Worm (Caenorhabditis elegans) whole organism, L4 larva: ENCODE results near the gene ckb-3.

Experiments used
- F26F4.8 ChIP-seq: fragments of 200-800 bp; sonication (Bioruptor generic); conservative IDR thresholded peaks from 2 replicates; pipeline ENCODE4 v1.3.6; 2022; ENCODE audit warnings: missing genetic modification characterization, missing compliant biosample characterization
- F37D6.2 ChIP-seq: sonication (generic microtip); optimal IDR thresholded peaks from 2 replicates; lab custom pipeline; 2016; ENCODE audit warnings: mild to moderate bottlenecking, missing genetic modification characterization, missing compliant biosample characterization
- F44E2.7 ChIP-seq: fragments of 200-800 bp; sonication (Bioruptor generic); IDR thresholded peaks from 2 replicates; pipeline ENCODE4 v2.1.2; 2022; ENCODE audit warnings: missing genetic modification characterization, missing compliant biosample characterization
- F49E8.2 ChIP-seq: sonication (generic microtip); optimal IDR thresholded peaks from 2 replicates; lab custom pipeline; 2016; ENCODE audit warnings: missing compliant biosample characterization, mild to moderate bottlenecking, missing genetic modification characterization, borderline replicate concordance
- T20F7.1 ChIP-seq: fragments of 200-800 bp; sonication (Bioruptor generic); optimal IDR thresholded peaks from 2 replicates; lab custom pipeline; 2018; ENCODE audit warnings: mild to moderate bottlenecking, missing genetic modification characterization, missing compliant biosample characterization
- T26A8.4 ChIP-seq: fragments of 200-800 bp; sonication (Bioruptor generic); IDR thresholded peaks from 2 replicates; pipeline ENCODE4 v1.3.6; 2022; ENCODE audit warnings: missing genetic modification characterization, missing compliant biosample characterization
- Y105C5A.15 ChIP-seq: fragments of 200-800 bp; sonication (Bioruptor generic); IDR thresholded peaks from 2 replicates; pipeline ENCODE4 v1.3.6; 2022; ENCODE audit warnings: missing genetic modification characterization, missing compliant biosample characterization
- Y75B8A.6 ChIP-seq: fragments of 200-800 bp; sonication (Bioruptor generic); IDR thresholded peaks from 2 replicates; pipeline ENCODE4 v1.3.6; 2022; ENCODE audit warnings: missing genetic modification reagents, missing genetic modification characterization, missing compliant biosample characterization
- ZK546.5 ChIP-seq, 2 experiments: sonication (generic microtip); optimal IDR thresholded peaks; 2 replicates each; lab custom pipeline; 2017; ENCODE audit warnings: missing biosample characterization in 2 of 2, missing genetic modification characterization in 2 of 2
- aly-2 ChIP-seq: sonication (generic microtip); optimal IDR thresholded peaks from 2 replicates; lab custom pipeline; 2018; ENCODE audit warnings: missing biosample characterization, missing genetic modification characterization
- ces-1 ChIP-seq: fragments of 150-350 bp; sonication (generic microtip); optimal IDR thresholded peaks from 4 replicates; lab custom pipeline; 2014; ENCODE audit warnings: missing biosample characterization, missing genetic modification reagents, missing genetic modification characterization
- daf-12 ChIP-seq: fragments of 150-350 bp; optimal IDR thresholded peaks from 2 replicates; lab custom pipeline; 2014; ENCODE audit warnings: missing biosample characterization, missing genetic modification reagents, missing genetic modification characterization
- dpl-1 ChIP-seq: fragments of 150-350 bp; optimal IDR thresholded peaks from 2 replicates; lab custom pipeline; 2014; ENCODE audit warnings: missing biosample characterization, missing genetic modification reagents, missing genetic modification characterization
- dve-1 ChIP-seq: sonication (generic microtip); optimal IDR thresholded peaks from 2 replicates; lab custom pipeline; 2017; ENCODE audit warnings: antibody characterized with exemption, mild to moderate bottlenecking, missing genetic modification characterization, missing compliant biosample characterization; ENCODE audit not compliant: insufficient read depth
- egl-27 ChIP-seq: sonication (generic microtip); optimal IDR thresholded peaks from 3 replicates; lab custom pipeline; 2017; ENCODE audit warnings: missing biosample characterization, missing genetic modification reagents, missing genetic modification characterization
- jun-1 ChIP-seq: fragments of 150-350 bp; optimal IDR thresholded peaks from 2 replicates; lab custom pipeline; 2014; ENCODE audit warnings: missing biosample characterization, missing genetic modification reagents, missing genetic modification characterization
- lin-15B ChIP-seq: fragments of 150-350 bp; sonication (generic microtip); optimal IDR thresholded peaks from 3 replicates; lab custom pipeline; 2014; ENCODE audit warnings: missing biosample characterization, missing genetic modification characterization
- lin-38 ChIP-seq: fragments of 200-800 bp; sonication (Bioruptor generic); IDR thresholded peaks from 2 replicates; pipeline ENCODE4 v1.3.6; 2022; ENCODE audit warnings: missing genetic modification reagents, missing genetic modification characterization, missing compliant biosample characterization
- lin-39 ChIP-seq: fragments of 150-350 bp; optimal IDR thresholded peaks from 2 replicates; lab custom pipeline; 2014; ENCODE audit warnings: missing biosample characterization, missing genetic modification reagents, missing genetic modification characterization
- lir-3 ChIP-seq: sonication (generic microtip); optimal IDR thresholded peaks from 2 replicates; lab custom pipeline; 2016; ENCODE audit warnings: mild to moderate bottlenecking, missing genetic modification characterization, missing compliant biosample characterization
- mdl-1 ChIP-seq, 2 experiments: fragments of 150-350 bp in 1 of 2; sonication (generic microtip) in 1 of 2; optimal IDR thresholded peaks; 2 replicates each; lab custom pipeline; 2014 to 2017; ENCODE audit warnings: missing biosample characterization in 2 of 2, missing genetic modification characterization in 2 of 2
- mep-1 ChIP-seq: fragments of 150-350 bp; sonication (generic microtip); optimal IDR thresholded peaks from 3 replicates; lab custom pipeline; 2014; ENCODE audit warnings: missing biosample characterization, missing genetic modification characterization
- nhr-10 ChIP-seq: fragments of 150-350 bp; optimal IDR thresholded peaks from 2 replicates; lab custom pipeline; 2014; ENCODE audit warnings: missing biosample characterization, missing genetic modification characterization
- nhr-11 ChIP-seq: fragments of 150-350 bp; optimal IDR thresholded peaks from 2 replicates; lab custom pipeline; 2014; ENCODE audit warnings: missing biosample characterization, missing genetic modification characterization
- nhr-237 ChIP-seq: sonication (generic microtip); optimal IDR thresholded peaks from 2 replicates; lab custom pipeline; 2017; ENCODE audit warnings: missing biosample characterization, missing genetic modification characterization
- nhr-6 ChIP-seq: fragments of 150-350 bp; optimal IDR thresholded peaks from 2 replicates; lab custom pipeline; 2014; ENCODE audit warnings: missing biosample characterization, missing genetic modification characterization
- nhr-76 ChIP-seq: fragments of 150-350 bp; optimal IDR thresholded peaks from 2 replicates; lab custom pipeline; 2014; ENCODE audit warnings: missing biosample characterization, missing genetic modification characterization
- nhr-77 ChIP-seq: fragments of 150-350 bp; optimal IDR thresholded peaks from 2 replicates; lab custom pipeline; 2014; ENCODE audit warnings: missing biosample characterization, missing genetic modification characterization
- php-3 ChIP-seq: fragments of 200-800 bp; sonication (Bioruptor generic); IDR thresholded peaks from 2 replicates; pipeline ENCODE4 v1.3.6; 2022; ENCODE audit warnings: missing genetic modification reagents, missing genetic modification characterization, missing compliant biosample characterization
- pqm-1 ChIP-seq: sonication (generic microtip); optimal IDR thresholded peaks from 2 replicates; lab custom pipeline; 2017; ENCODE audit warnings: missing biosample characterization, missing genetic modification characterization
- saeg-2 ChIP-seq: fragments of 200-800 bp; sonication (Bioruptor generic); IDR thresholded peaks from 2 replicates; pipeline ENCODE4 v1.3.6; 2022; ENCODE audit warnings: missing genetic modification reagents, missing genetic modification characterization, missing compliant biosample characterization
- skn-1 ChIP-seq: fragments of 150-350 bp; optimal IDR thresholded peaks from 2 replicates; lab custom pipeline; 2014; ENCODE audit warnings: missing biosample characterization, missing genetic modification characterization
- snpc-1.2 ChIP-seq: fragments of 200-800 bp; sonication (Bioruptor generic); IDR thresholded peaks from 2 replicates; pipeline ENCODE4 v1.3.6; 2022; ENCODE audit warnings: missing genetic modification reagents, missing genetic modification characterization, missing compliant biosample characterization
- spr-1 ChIP-seq: sonication (generic microtip); optimal IDR thresholded peaks from 2 replicates; lab custom pipeline; 2016; ENCODE audit warnings: mild to moderate bottlenecking, missing genetic modification characterization, missing compliant biosample characterization
- tag-97 ChIP-seq: fragments of 200-800 bp; sonication (Bioruptor generic); IDR thresholded peaks from 2 replicates; pipeline ENCODE4 v1.3.6; 2022; ENCODE audit warnings: missing genetic modification characterization, missing compliant biosample characterization
- tra-1 ChIP-seq: fragments of 200-800 bp; sonication (Bioruptor generic); IDR thresholded peaks from 2 replicates; pipeline ENCODE4 v1.3.6; 2022; ENCODE audit warnings: missing genetic modification reagents, missing genetic modification characterization, missing compliant biosample characterization
- unc-62 ChIP-seq, 3 experiments: fragments of 150-350 bp in 1 of 3; sonication (generic microtip); optimal IDR thresholded peaks in 2 of 3; peaks in 1 of 3; 1 replicate in 1 of 3; 2 replicates in 2 of 3; lab custom pipeline; 2014 to 2017; ENCODE audit warnings: missing biosample characterization in 3 of 3, missing genetic modification characterization in 3 of 3, missing genetic modification reagents in 3 of 3, missing genotype in 1 of 3
- zfp-3 ChIP-seq: fragments of 200-800 bp; sonication (Bioruptor generic); conservative IDR thresholded peaks from 2 replicates; pipeline ENCODE4 v1.3.6; 2022; ENCODE audit warnings: missing genetic modification reagents, missing genetic modification characterization, missing compliant biosample characterization
- ztf-11 ChIP-seq: fragments of 150-350 bp; optimal IDR thresholded peaks from 2 replicates; lab custom pipeline; 2014; ENCODE audit warnings: missing biosample characterization, missing genetic modification characterization

The ckb-3 gene

DNA sequence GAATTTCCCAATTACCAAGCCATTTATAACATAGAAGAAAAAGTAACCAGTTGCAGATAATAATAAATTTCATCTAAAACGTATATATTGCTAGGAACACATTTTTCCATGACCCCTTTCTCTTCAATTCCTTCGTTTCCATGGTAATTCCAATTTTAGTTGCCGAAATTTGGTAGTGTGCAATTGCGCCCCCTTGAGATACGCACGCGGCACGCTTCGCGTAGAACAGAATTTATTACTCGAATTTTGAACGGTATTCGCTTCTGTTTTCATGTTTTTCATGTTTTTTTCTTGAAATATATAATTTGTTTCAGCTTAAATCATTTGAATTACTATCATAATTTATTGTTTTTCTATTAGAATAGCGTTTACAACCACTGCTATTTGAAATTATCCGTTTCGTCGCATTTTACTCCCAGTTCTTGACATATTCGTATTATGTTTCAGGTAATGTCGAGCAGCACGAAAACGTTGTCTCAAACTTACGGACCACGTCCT is 33.7 kb downstream of the ckb-3 start, which contains the start of the genes R07E5.17 and snfc-5:
TSS of gene R07E5.17 (minus strand) at position 98 of the 498 bp plus-strand sequence.
TSS of gene snfc-5 (plus strand) at position 448 of the 498 bp plus-strand sequence.
- TF ChIP-seq mdl-1 (tag; optimal IDR thresholded peaks at IDR 0.05; lab: Kevin White, UChicago) = peak in 1 of 2 experiments; percentile 21
- no peak for TF ChIP-seq F49E8.2 (tag; lab: Kevin White, UChicago)
- peak; percentile 46 for TF ChIP-seq nhr-77 (tag; lab: Kevin White, UChicago)
- no peak for TF ChIP-seq nhr-11 (tag; lab: Kevin White, UChicago)
- peak; percentile 25 for TF ChIP-seq pqm-1 (tag; lab: Kevin White, UChicago)
- no peak for TF ChIP-seq tag-97 (GFP tag; lab: Robert Waterston, UW)
- peak; percentile 82 for TF ChIP-seq lin-38 (GFP tag; lab: Robert Waterston, UW)
- TF ChIP-seq dpl-1 (GFP tag; lab: Kevin White, UChicago) = peak; percentile 47
- no peak for TF ChIP-seq T26A8.4 (GFP tag; lab: Robert Waterston, UW)

ce11 chrIII:4405986-4406385 is 35.3 kb downstream of the ckb-3 start, which contains the start of gene rnp-4:
Gene rnp-4 (plus strand): TSS chrIII:4406286.
- no peak for TF ChIP-seq egl-27 (tag; lab: Kevin White, UChicago)
- no peak for TF ChIP-seq nhr-11 (tag; lab: Kevin White, UChicago)
- no peak for TF ChIP-seq skn-1
- TF ChIP-seq nhr-10 (tag; lab: Kevin White, UChicago) = no peak
- TF ChIP-seq T20F7.1 (GFP tag; lab: Kevin White, UChicago) = no peak
- no peak for TF ChIP-seq lin-39 (tag; lab: Kevin White, UChicago)
- no peak for TF ChIP-seq ztf-11 (tag; lab: Kevin White, UChicago)
- TF ChIP-seq php-3 (GFP tag; lab: Robert Waterston, UW) = no peak
- TF ChIP-seq Y105C5A.15 (GFP tag; lab: Robert Waterston, UW) = no peak
- TF ChIP-seq mep-1 (tag; lab: Kevin White, UChicago) = no peak
- TF ChIP-seq ces-1 (GFP tag; lab: Kevin White, UChicago) = no peak
- no peak for TF ChIP-seq tra-1
- no peak for TF ChIP-seq mdl-1 (tag; optimal IDR thresholded peaks at IDR 0.05; lab: Kevin White, UChicago)
- TF ChIP-seq saeg-2 (GFP tag; lab: Robert Waterston, UW) = no peak

DNA sequence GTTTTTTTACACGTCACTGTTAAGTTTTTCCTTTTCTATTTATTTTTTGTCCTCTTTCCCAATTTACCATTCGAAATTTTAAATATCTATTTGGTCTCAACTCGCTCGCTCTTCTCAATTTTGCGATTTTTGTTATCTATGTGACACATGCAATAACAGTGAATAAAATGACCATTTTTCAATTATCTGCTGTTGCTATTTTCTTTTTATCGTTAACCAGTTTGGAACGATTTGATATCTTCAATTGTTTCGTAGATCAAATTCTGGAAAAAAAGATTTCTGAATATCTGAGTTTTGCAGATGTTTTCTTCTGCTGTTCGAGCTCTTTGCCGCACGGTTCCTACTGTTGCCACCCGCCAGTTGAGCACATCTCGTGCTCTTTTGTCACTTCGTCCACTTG is 36.5 kb downstream of the ckb-3 start, which contains the start of gene prdx-3:
TSS of gene prdx-3 (plus strand) at position 301 of the 400 bp plus-strand sequence.
- TF ChIP-seq ZK546.5 (tag; optimal IDR thresholded peaks at IDR 0.05; lab: Kevin White, UChicago) (no peak), dve-1 (tag; lab: Kevin White, UChicago) (no peak), lin-38 (GFP tag; lab: Robert Waterston, UW) (0 out of 2 replicates have a peak, but pooled peaks have one; percentile 9), spr-1 (tag; lab: Kevin White, UChicago) (no peak), lin-15B (tag; lab: Kevin White, UChicago) (no peak), nhr-6 (tag; lab: Kevin White, UChicago) (no peak), aly-2 (tag; lab: Kevin White, UChicago) (no peak), unc-62 (GFP tag; optimal IDR thresholded peaks at IDR 0.05 in 1 of 2; lab: Kevin White, UChicago) (peak in 1 of 2 experiments; percentile 49), unc-62 (tag; optimal IDR thresholded peaks at IDR 0.05; lab: Kevin White, UChicago) (no peak), lir-3 (tag; lab: Kevin White, UChicago) (no peak), jun-1 (tag; lab: Kevin White, UChicago) (no peak), ces-1 (GFP tag; lab: Kevin White, UChicago) (no peak), F44E2.7 (GFP tag; lab: Robert Waterston, UW) (no peak), Y105C5A.15 (GFP tag; lab: Robert Waterston, UW) (no peak), skn-1 (no peak), zfp-3 (GFP tag; lab: Robert Waterston, UW) (no peak)

DNA sequence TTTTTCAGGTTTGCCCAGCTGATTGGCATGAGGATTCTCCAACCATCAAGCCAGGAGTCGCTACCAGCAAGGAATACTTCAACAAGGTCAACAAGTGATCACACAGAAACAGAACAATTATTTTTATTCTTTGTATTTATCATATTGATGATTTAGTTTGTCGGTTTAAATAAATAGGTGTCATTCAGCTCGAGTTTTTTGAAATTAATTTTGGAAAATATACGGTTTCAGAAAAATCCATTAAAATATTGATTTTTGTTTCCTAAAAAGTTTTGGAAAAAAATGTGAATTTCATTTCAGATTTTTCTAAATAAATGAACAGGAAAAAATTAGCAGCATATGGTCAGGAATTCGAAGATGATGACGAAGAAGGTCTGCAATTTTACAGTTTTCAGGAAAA is 37.6 kb downstream of the ckb-3 start, which contains the start of gene gpch-1:
TSS of gene gpch-1 (plus strand) at position 301 of the 400 bp plus-strand sequence.
- TF ChIP-seq nhr-76 (tag; lab: Kevin White, UChicago) (no peak), lin-15B (tag; lab: Kevin White, UChicago) (no peak), snpc-1.2 (GFP tag; lab: Robert Waterston, UW) (no peak), daf-12 (tag; lab: Kevin White, UChicago) (no peak), Y75B8A.6 (GFP tag; lab: Robert Waterston, UW) (no peak), F37D6.2 (tag; lab: Kevin White, UChicago) (no peak), F26F4.8 (GFP tag; lab: Robert Waterston, UW) (no peak), nhr-237 (tag; lab: Kevin White, UChicago) (no peak)
